Worm (Caenorhabditis elegans) whole organism, late embryonic: Measurements from ENCODE around the gene T24H10.5.

Experiments
- C08G9.2 ChIP-seq: sonication (generic microtip); optimal IDR thresholded peaks from 2 replicates; lab custom pipeline; 2016; ENCODE audit warnings: mild to moderate bottlenecking, missing genetic modification characterization, moderate library complexity, missing compliant biosample characterization
- C38D4.7 ChIP-seq: fragments of 200-800 bp; sonication (Bioruptor generic); optimal IDR thresholded peaks from 2 replicates; lab custom pipeline; 2018; ENCODE audit warnings: mild to moderate bottlenecking, missing genetic modification characterization, moderate library complexity, missing compliant biosample characterization
- F13H6.1 ChIP-seq: sonication (generic microtip); optimal IDR thresholded peaks from 2 replicates; lab custom pipeline; 2016; ENCODE audit warnings: missing genetic modification characterization, missing compliant biosample characterization
- K02D7.2 ChIP-seq: sonication (generic microtip); optimal IDR thresholded peaks from 2 replicates; lab custom pipeline; 2017; ENCODE audit warnings: mild to moderate bottlenecking, missing genetic modification characterization, missing compliant biosample characterization
- T23F11.4 ChIP-seq: fragments of 200-800 bp; sonication (Bioruptor generic); optimal IDR thresholded peaks from 2 replicates; lab custom pipeline; 2018; ENCODE audit warnings: mild to moderate bottlenecking, missing genetic modification characterization, missing compliant biosample characterization
- Y22D7AL.16 ChIP-seq: sonication (generic microtip); optimal IDR thresholded peaks from 2 replicates; lab custom pipeline; 2016; ENCODE audit warnings: missing genetic modification characterization, missing compliant biosample characterization
- ahr-1 ChIP-seq: sonication (generic microtip); optimal IDR thresholded peaks from 2 replicates; lab custom pipeline; 2016; ENCODE audit warnings: missing genetic modification characterization, missing compliant biosample characterization
- ceh-2 ChIP-seq: sonication (generic microtip); optimal IDR thresholded peaks from 2 replicates; lab custom pipeline; 2016; ENCODE audit warnings: missing genotype, missing genetic modification characterization, missing compliant biosample characterization
- ceh-22 ChIP-seq: sonication (generic microtip); optimal IDR thresholded peaks from 2 replicates; lab custom pipeline; 2017; ENCODE audit warnings: missing biosample characterization, missing genetic modification characterization
- ceh-24 ChIP-seq: sonication (generic microtip); optimal IDR thresholded peaks from 2 replicates; lab custom pipeline; 2016; ENCODE audit warnings: mild to moderate bottlenecking, missing genetic modification characterization, missing compliant biosample characterization
- ceh-30 ChIP-seq: fragments of 150-350 bp; optimal IDR thresholded peaks from 2 replicates; lab custom pipeline; 2014; ENCODE audit warnings: missing biosample characterization, missing genetic modification characterization
- ceh-45 ChIP-seq: fragments of 200-800 bp; sonication (Bioruptor generic); IDR thresholded peaks from 2 replicates; pipeline ENCODE4 v1.3.6; 2022; ENCODE audit warnings: missing genetic modification reagents, missing genetic modification characterization, missing compliant biosample characterization
- ceh-6 ChIP-seq: fragments of 200-800 bp; sonication (Bioruptor generic); optimal IDR thresholded peaks from 2 replicates; lab custom pipeline; 2018; ENCODE audit warnings: mild to moderate bottlenecking, missing genetic modification characterization, missing compliant biosample characterization
- ceh-9 ChIP-seq: sonication (generic microtip); optimal IDR thresholded peaks from 2 replicates; lab custom pipeline; 2016; ENCODE audit warnings: mild to moderate bottlenecking, missing genetic modification characterization, inconsistent platforms, missing compliant biosample characterization
- dmd-4 ChIP-seq: sonication (generic microtip); optimal IDR thresholded peaks from 2 replicates; lab custom pipeline; 2016; ENCODE audit warnings: borderline replicate concordance, missing genetic modification characterization, missing compliant biosample characterization
- dve-1 ChIP-seq: sonication (generic microtip); optimal IDR thresholded peaks from 2 replicates; lab custom pipeline; 2017; ENCODE audit warnings: antibody characterized with exemption, mild to moderate bottlenecking, missing genetic modification characterization, missing compliant biosample characterization
- elt-2 ChIP-seq: sonication (generic microtip); optimal IDR thresholded peaks from 2 replicates; lab custom pipeline; 2016; ENCODE audit warnings: missing genetic modification reagents, missing genetic modification characterization, missing compliant biosample characterization
- ets-4 ChIP-seq: sonication (generic microtip); optimal IDR thresholded peaks from 2 replicates; lab custom pipeline; 2016; ENCODE audit warnings: missing genetic modification characterization, missing compliant biosample characterization
- fkh-10 ChIP-seq: fragments of 150-350 bp; optimal IDR thresholded peaks from 2 replicates; lab custom pipeline; 2014; ENCODE audit warnings: missing biosample characterization, missing genetic modification reagents, missing genetic modification characterization
- fkh-6 ChIP-seq: sonication (generic microtip); optimal IDR thresholded peaks from 2 replicates; lab custom pipeline; 2016; ENCODE audit warnings: missing genetic modification characterization, missing compliant biosample characterization
- gmeb-2 ChIP-seq: sonication (generic microtip); optimal IDR thresholded peaks from 2 replicates; lab custom pipeline; 2016; ENCODE audit warnings: missing genetic modification characterization, inconsistent platforms, missing compliant biosample characterization
- hlh-13 ChIP-seq: fragments of 200-800 bp; sonication (Bioruptor generic); optimal IDR thresholded peaks from 2 replicates; lab custom pipeline; 2018; ENCODE audit warnings: mild to moderate bottlenecking, missing genetic modification characterization, missing compliant biosample characterization
- hlh-15 ChIP-seq: sonication (generic microtip); optimal IDR thresholded peaks from 2 replicates; lab custom pipeline; 2016; ENCODE audit warnings: missing genetic modification characterization, missing compliant biosample characterization
- hlh-30 ChIP-seq: sonication (generic microtip); optimal IDR thresholded peaks from 2 replicates; lab custom pipeline; 2017; ENCODE audit warnings: antibody characterized with exemption, missing genetic modification characterization, missing compliant biosample characterization; ENCODE audit not compliant: insufficient read depth
- hlh-6 ChIP-seq: sonication (generic microtip); optimal IDR thresholded peaks from 2 replicates; lab custom pipeline; 2016; ENCODE audit warnings: missing genotype, missing genetic modification characterization, missing compliant biosample characterization
- lim-6 ChIP-seq: sonication (generic microtip); optimal IDR thresholded peaks from 2 replicates; lab custom pipeline; 2016; ENCODE audit warnings: missing genetic modification characterization, missing compliant biosample characterization
- madf-2 ChIP-seq: sonication (generic microtip); optimal IDR thresholded peaks from 2 replicates; lab custom pipeline; 2017; ENCODE audit warnings: missing genetic modification characterization, missing compliant biosample characterization
- nfya-1 ChIP-seq: sonication (generic microtip); optimal IDR thresholded peaks from 2 replicates; lab custom pipeline; 2017; ENCODE audit warnings: missing genetic modification characterization, mild to moderate bottlenecking, missing compliant biosample characterization, antibody characterized with exemption, moderate library complexity
- nhr-11 ChIP-seq: fragments of 150-350 bp; optimal IDR thresholded peaks from 2 replicates; lab custom pipeline; 2014; ENCODE audit warnings: missing biosample characterization, missing genetic modification characterization
- npax-4 ChIP-seq: sonication (generic microtip); optimal IDR thresholded peaks from 2 replicates; lab custom pipeline; 2016; ENCODE audit warnings: missing genetic modification characterization, missing compliant biosample characterization
- pat-9 ChIP-seq: fragments of 200-800 bp; sonication (Bioruptor generic); optimal IDR thresholded peaks from 2 replicates; lab custom pipeline; 2018; ENCODE audit warnings: mild to moderate bottlenecking, missing genetic modification characterization, moderate library complexity, missing compliant biosample characterization
- pqm-1 ChIP-seq: sonication (generic microtip); optimal IDR thresholded peaks from 2 replicates; lab custom pipeline; 2016; ENCODE audit warnings: missing genetic modification characterization, missing compliant biosample characterization
- sdc-2 ChIP-seq: sonication (generic microtip); optimal IDR thresholded peaks from 2 replicates; lab custom pipeline; 2016; ENCODE audit warnings: missing genotype, missing genetic modification characterization, missing compliant biosample characterization
- sox-2 ChIP-seq: fragments of 200-800 bp; sonication (Bioruptor generic); IDR thresholded peaks from 2 replicates; pipeline ENCODE4 v1.3.6; 2022; ENCODE audit warnings: missing genetic modification reagents, missing genetic modification characterization, missing compliant biosample characterization
- tbx-2 ChIP-seq: sonication (generic microtip); optimal IDR thresholded peaks from 2 replicates; lab custom pipeline; 2016; ENCODE audit warnings: missing genetic modification characterization, missing compliant biosample characterization
- tbx-7 ChIP-seq: sonication (generic microtip); optimal IDR thresholded peaks from 2 replicates; lab custom pipeline; 2016; ENCODE audit warnings: missing genotype, missing genetic modification characterization, missing compliant biosample characterization
- ttx-3 ChIP-seq: sonication (generic microtip); optimal IDR thresholded peaks from 2 replicates; lab custom pipeline; 2016; ENCODE audit warnings: missing genetic modification reagents, missing genetic modification characterization, missing compliant biosample characterization
- unc-3 ChIP-seq, 2 experiments: fragments of 200-800 bp in 1 of 2; sonication (Bioruptor generic) in 1 of 2; sonication (generic microtip) in 1 of 2; conservative IDR thresholded peaks in 1 of 2; optimal IDR thresholded peaks in 1 of 2; 2 replicates each; pipeline versions ENCODE4 v1.3.6 to Lab custom; 2016 to 2022; ENCODE audit warnings: missing compliant biosample characterization in 2 of 2, missing genetic modification characterization in 2 of 2, missing genetic modification reagents in 1 of 2
- unc-55 ChIP-seq: sonication (generic microtip); optimal IDR thresholded peaks from 2 replicates; lab custom pipeline; 2017; ENCODE audit warnings: missing biosample characterization, missing genetic modification reagents, missing genetic modification characterization
- unc-86 ChIP-seq: sonication (generic microtip); optimal IDR thresholded peaks from 2 replicates; lab custom pipeline; 2016; ENCODE audit warnings: missing genetic modification characterization, missing compliant biosample characterization
- zip-5 ChIP-seq: sonication (generic microtip); optimal IDR thresholded peaks from 2 replicates; lab custom pipeline; 2016; ENCODE audit warnings: missing genetic modification characterization, missing compliant biosample characterization

The T24H10.5 gene

DNA sequence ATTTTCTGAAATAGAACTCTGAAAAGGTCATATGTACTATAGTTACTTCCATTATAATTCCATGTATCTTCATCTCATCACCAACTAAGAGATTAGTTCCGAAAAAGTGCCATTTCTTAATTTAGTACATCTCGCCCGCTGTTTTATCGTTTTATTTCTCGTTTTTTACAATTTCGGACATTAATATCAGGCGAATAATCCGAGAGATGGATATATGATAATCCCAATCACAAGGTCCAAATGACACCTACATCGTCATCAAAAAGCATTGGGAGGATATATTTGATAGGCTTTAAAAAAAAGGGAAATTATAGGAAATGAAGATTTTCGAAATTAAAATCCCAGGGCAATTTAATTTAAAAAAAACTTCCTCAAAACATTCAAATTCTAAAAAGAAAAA is 19.4 kb downstream of the T24H10.5 start:
- TF ChIP-seq ceh-6 (GFP tag; lab: Kevin White, UChicago) (no peak), ttx-3 (no peak), unc-3 (GFP tag; conservative IDR thresholded peaks at IDR 0.05; lab: Robert Waterston, UW) (no peak), unc-3 (tag; optimal IDR thresholded peaks at IDR 0.05; lab: Kevin White, UChicago) (no peak), Y22D7AL.16 (tag; lab: Kevin White, UChicago) (no peak), fkh-10 (GFP tag; lab: Kevin White, UChicago) (no peak), ceh-24 (tag; lab: Kevin White, UChicago) (no peak), unc-86 (no peak), T23F11.4 (GFP tag; lab: Kevin White, UChicago) (no peak), dve-1 (tag; lab: Kevin White, UChicago) (no peak)

DNA sequence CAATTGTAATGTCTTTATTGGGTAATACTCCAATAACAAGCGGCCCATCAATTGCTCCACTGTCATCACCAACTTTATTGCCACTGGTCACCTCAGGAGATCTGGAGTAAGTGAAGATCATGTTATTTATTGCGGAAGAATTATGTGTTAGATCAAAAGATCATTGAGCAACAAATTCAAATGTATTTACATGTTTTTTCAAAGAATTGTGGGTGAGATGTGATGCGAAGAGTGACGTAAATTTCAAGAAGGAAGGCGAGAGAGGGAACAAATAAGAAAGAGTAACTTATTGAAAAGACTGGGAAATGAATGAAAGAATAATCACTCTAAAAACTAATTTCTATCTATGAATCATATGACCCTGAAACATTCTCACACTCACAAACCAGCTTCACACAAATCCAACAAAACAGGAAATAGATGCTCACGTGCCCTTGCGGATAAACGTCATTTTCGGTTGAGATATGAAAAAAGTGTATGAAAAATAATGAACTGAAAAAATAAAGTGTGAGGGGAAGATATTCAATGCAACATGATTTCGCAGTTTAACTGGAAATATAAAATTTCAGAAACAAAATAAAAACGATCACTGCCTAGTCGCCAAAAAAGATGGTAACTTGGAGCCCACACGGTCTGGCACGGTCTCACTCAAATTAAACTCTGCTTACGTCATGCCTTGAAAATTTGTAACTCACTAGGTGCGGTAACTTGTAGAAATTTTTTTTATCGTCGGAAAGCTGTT is 20.1 kb downstream of the T24H10.5 start:
- TF ChIP-seq unc-55 (GFP tag; lab: Kevin White, UChicago) (no peak), sox-2 (GFP tag; lab: Robert Waterston, UW) (no peak), dmd-4 (tag; lab: Kevin White, UChicago) (no peak), sdc-2 (no peak), elt-2 (no peak), ceh-9 (tag; lab: Kevin White, UChicago) (no peak)

DNA sequence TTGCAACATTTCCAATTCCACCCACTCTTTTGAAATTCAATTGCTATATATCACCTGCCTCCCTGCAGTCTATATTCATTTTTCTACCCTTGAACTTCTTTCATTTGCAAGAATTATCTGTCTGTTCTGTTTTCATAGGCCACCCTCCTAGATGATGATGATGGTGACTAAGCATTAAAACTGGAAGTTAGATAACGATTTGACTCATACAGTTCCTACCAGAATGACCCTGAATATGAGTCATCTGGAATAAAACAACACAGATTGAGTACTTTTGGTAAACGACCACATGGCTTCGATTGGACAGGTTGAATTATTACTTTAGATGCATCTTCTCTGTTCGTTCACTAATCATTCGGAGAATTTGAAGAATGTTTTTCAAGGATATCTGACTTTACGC is 23.5 kb downstream of the T24H10.5 start:
- TF ChIP-seq unc-86, result no peak
- no peak for TF ChIP-seq nfya-1 (tag; lab: Kevin White, UChicago)
- TF ChIP-seq, all 69 proteins: peak for 0

DNA sequence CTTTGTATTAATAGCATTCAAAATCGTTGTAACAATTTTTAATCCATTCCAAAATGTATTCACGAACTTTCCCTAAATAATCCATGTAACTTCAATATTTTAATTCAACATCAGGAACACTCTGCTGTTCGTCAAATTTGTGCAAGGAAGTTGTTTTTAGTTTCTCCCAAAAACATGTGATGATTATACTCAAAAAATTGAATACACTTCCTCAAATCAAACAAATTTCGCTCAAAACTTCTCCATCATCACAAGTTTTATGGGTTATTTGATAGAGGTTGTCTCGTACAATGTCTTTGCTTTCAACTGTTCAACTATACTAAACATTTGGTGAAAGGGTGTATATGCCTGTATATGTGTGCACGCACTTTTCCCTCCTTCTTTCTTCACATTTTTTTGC is 24.1 kb downstream of the T24H10.5 start:
- TF ChIP-seq tbx-7 (tag; lab: Kevin White, UChicago) (no peak), elt-2 (no peak), madf-2 (tag; lab: Kevin White, UChicago) (no peak), ahr-1 (tag; lab: Kevin White, UChicago) (no peak), ceh-2 (tag; lab: Kevin White, UChicago) (no peak), dmd-4 (tag; lab: Kevin White, UChicago) (no peak), sdc-2 (no peak), ceh-30 (tag; lab: Kevin White, UChicago) (no peak), sox-2 (GFP tag; lab: Robert Waterston, UW) (no peak)
- TF ChIP-seq, all 69 proteins: peak for 0

DNA sequence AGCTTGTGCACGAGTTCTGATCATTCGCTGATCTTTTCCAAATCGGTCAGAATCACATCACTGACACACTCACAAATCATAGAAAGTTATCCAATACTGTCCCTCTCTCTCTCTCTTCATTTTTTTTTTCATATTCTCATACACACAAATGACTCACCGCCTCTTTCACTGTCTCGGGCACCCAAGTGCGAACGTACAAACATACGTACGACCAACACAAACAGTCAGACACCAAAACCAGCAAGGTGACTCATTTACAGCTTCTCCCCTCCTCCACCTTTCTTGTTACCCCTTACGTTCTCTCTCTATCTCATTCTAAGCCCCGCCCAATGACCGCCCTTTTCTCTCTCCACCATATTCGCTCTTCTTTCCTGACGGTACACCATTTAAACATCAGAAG is 26.1 kb downstream of the T24H10.5 start:
- no peak for TF ChIP-seq hlh-13 (GFP tag; lab: Kevin White, UChicago)
- no peak for TF ChIP-seq K02D7.2 (tag; lab: Kevin White, UChicago)
- no peak for TF ChIP-seq tbx-2
- no peak for TF ChIP-seq ahr-1 (tag; lab: Kevin White, UChicago)
- no peak for TF ChIP-seq tbx-7 (tag; lab: Kevin White, UChicago)
- no peak for TF ChIP-seq ceh-22 (tag; lab: Kevin White, UChicago)
- TF ChIP-seq pat-9, result no peak
- TF ChIP-seq lim-6 (tag; lab: Kevin White, UChicago), result no peak
- no peak for TF ChIP-seq zip-5 (tag; lab: Kevin White, UChicago)
- no peak for TF ChIP-seq F13H6.1 (tag; lab: Kevin White, UChicago)
- TF ChIP-seq ets-4 (tag; lab: Kevin White, UChicago), result no peak

DNA sequence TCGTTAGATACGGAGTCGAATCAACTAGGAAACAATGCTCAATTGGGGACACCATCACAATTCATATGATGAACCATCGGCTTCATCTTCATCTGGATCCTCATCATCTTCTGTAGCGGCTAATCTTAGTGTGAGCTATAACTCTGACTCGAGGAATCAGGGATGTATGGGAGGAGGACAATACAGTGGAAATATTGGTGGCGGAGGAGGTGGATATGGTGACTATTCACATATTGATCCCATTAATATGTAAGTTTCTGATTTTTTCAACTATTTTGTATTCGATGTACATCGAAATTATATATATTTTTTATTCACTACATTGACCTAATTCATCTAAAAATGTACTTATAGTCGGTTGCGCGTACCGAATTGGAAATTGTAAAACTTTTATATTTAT is 26.5 kb downstream of the T24H10.5 start:
- no peak for TF ChIP-seq pqm-1
- TF ChIP-seq ceh-45 (GFP tag; lab: Robert Waterston, UW), result no peak
- no peak for TF ChIP-seq unc-86
- no peak for TF ChIP-seq C38D4.7 (GFP tag; lab: Kevin White, UChicago)
- TF ChIP-seq npax-4, result no peak
- TF ChIP-seq hlh-6, result no peak
- TF ChIP-seq gmeb-2 (tag; lab: Kevin White, UChicago), result no peak
- TF ChIP-seq C08G9.2 (tag; lab: Kevin White, UChicago), result no peak
- no peak for TF ChIP-seq nhr-11 (tag; lab: Kevin White, UChicago)
- TF ChIP-seq hlh-30, result no peak
- no peak for TF ChIP-seq T23F11.4 (GFP tag; lab: Kevin White, UChicago)
- TF ChIP-seq dve-1 (tag; lab: Kevin White, UChicago), result no peak
- TF ChIP-seq hlh-15 (tag; lab: Kevin White, UChicago), result no peak
- TF ChIP-seq fkh-6 (tag; lab: Kevin White, UChicago), result no peak
- TF ChIP-seq unc-3 (GFP tag; conservative IDR thresholded peaks at IDR 0.05; lab: Robert Waterston, UW), result no peak
- no peak for TF ChIP-seq unc-3 (tag; optimal IDR thresholded peaks at IDR 0.05; lab: Kevin White, UChicago)
